Fruit fly (Drosophila melanogaster) S2 (cell line): ENCODE data around the gene CG34125.

ENCODE experiments used
- CG8478 ChIP-seq: fragments of >200 bp; optimal IDR thresholded peaks from 2 replicates; lab custom pipeline; 2018
- CTCF ChIP-seq, 2 experiments: fragments of >200 bp; optimal IDR thresholded peaks; 2 replicates each; lab custom pipeline; 2018

DNA sequence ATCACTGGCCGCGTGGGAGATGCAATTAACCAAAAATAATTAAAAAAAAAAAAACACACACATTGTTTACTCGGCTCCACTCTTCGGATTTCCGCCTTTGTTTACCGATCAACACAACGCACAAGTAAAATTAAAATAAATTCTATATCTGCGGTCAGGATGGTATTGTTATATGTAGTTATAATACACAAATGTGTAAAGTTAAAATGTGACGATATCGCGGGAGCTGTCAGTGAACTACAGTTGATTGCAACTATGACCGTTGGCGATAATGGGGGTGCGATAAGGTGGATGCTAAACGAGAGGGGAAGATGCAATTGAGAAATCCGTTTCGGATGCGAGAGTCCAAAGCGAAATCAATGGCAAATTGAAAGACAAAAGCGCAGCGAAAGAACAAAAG, 40.9 kb downstream of the CG34125 start:
- TF ChIP-seq CG8478 (lab: Kevin White, UChicago) (no peak), CTCF (optimal IDR thresholded peaks at IDR 0.05; lab: Kevin White, UChicago) (no peak)
